Fruit fly (Drosophila melanogaster): Measurements from ENCODE around the gene CG7368.
A peak's percentile ranks its signal among the peaks of the same experiment; 100 is the strongest.

Gene CG7368

DNA sequence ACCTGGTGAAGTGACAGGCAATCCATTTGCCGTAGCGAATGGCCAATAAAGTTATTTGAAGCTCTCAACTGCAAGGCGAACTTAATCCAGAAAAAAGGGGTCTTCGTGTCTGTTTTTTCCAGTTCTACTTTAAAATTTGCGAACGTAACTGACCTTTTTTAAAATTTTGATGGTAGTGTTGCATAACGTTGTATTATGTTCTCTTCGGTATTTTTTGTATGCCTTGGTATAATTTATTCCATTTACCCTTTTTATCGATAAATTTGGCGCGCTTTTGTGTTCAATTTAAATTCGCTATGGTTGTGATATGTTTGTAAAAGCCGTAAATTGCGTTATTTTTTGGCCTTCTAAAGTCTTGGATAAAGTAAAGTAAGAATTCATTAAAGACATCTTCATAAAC is 33.7 kb downstream of the CG7368 start (continued):
- no peak; the same call in 2 of the 3 replicates for TF ChIP-seq CG16813 (GFP tag; IDR thresholded peaks at IDR 0.05; ENCODE audit: partially characterized antibody)
- peak; percentile 23 for TF ChIP-seq Med (GFP tag)
- no peak for TF ChIP-seq Hr3 (GFP tag; optimal IDR thresholded peaks at IDR 0.05)
- peak; percentile 32; the same call in 1 of the 4 replicates for TF ChIP-seq Dll (GFP tag; IDR thresholded peaks at IDR 0.05; ENCODE audit: partially characterized antibody)
- no peak for TF ChIP-seq prd (optimal IDR thresholded peaks at IDR 0.05)
- TF ChIP-seq prd (GFP tag; IDR thresholded peaks at IDR 0.05), result no peak
- no peak for TF ChIP-seq CG31365 (tag; optimal IDR thresholded peaks at IDR 0.05)
- no peak for TF ChIP-seq ftz-f1 (GFP tag; optimal IDR thresholded peaks at IDR 0.05)
- TF ChIP-seq zf30C (GFP tag; optimal IDR thresholded peaks at IDR 0.05), result no peak
- no peak for TF ChIP-seq jigr1 (GFP tag; IDR thresholded peaks at IDR 0.05)
- TF ChIP-seq CG15696 (tag; optimal IDR thresholded peaks at IDR 0.05), result no peak
- TF ChIP-seq dati (GFP tag; IDR thresholded peaks at IDR 0.05), result no peak
- TF ChIP-seq tgo (GFP tag; IDR thresholded peaks at IDR 0.05), result no peak
- no peak for TF ChIP-seq dimm (GFP tag; IDR thresholded peaks at IDR 0.05)
- TF ChIP-seq Ets97D (GFP tag; optimal IDR thresholded peaks at IDR 0.05), result peak; percentile 33
- TF ChIP-seq CG2116 (GFP tag; optimal IDR thresholded peaks at IDR 0.05), result peak; percentile 48
- TF ChIP-seq CG7928 (GFP tag; optimal IDR thresholded peaks at IDR 0.05), result no peak
- no peak for TF ChIP-seq CoRest (tag; optimal IDR thresholded peaks at IDR 0.05)
- TF ChIP-seq aop (GFP tag; IDR thresholded peaks at IDR 0.05), result no peak
- no peak for TF ChIP-seq chinmo (GFP tag; IDR thresholded peaks at IDR 0.05; ENCODE audit: partially characterized antibody)
- no peak for TF ChIP-seq CG4404 (GFP tag; IDR thresholded peaks at IDR 0.05)
- peak; percentile 57 for TF ChIP-seq CG15514 (GFP tag; optimal IDR thresholded peaks at IDR 0.05)
- no peak for TF ChIP-seq CG10654 (GFP tag; optimal IDR thresholded peaks at IDR 0.05)
- no peak for TF ChIP-seq ATbp (GFP tag; optimal IDR thresholded peaks at IDR 0.05)
- no peak for TF ChIP-seq mam (GFP tag; optimal IDR thresholded peaks at IDR 0.05)
- no peak for TF ChIP-seq gro (GFP tag; optimal IDR thresholded peaks at IDR 0.05)
- TF ChIP-seq E2f2 (GFP tag; IDR thresholded peaks at IDR 0.05), result peak; percentile 93
- 0 out of 2 replicates have a peak, but pooled peaks have one; percentile 10 for TF ChIP-seq MBD-R2 (GFP tag; IDR thresholded peaks at IDR 0.05)
- no peak for TF ChIP-seq Lim3 (GFP tag; IDR thresholded peaks at IDR 0.05)
- no peak for TF ChIP-seq CG17359 (tag; optimal IDR thresholded peaks at IDR 0.05)
- peak; percentile 46 for TF ChIP-seq Sry-δ (GFP tag; optimal IDR thresholded peaks at IDR 0.05)
- TF ChIP-seq CG12299 (tag; optimal IDR thresholded peaks at IDR 0.05), result no peak
- no peak for TF ChIP-seq CG18764 (GFP tag; optimal IDR thresholded peaks at IDR 0.05)

DNA sequence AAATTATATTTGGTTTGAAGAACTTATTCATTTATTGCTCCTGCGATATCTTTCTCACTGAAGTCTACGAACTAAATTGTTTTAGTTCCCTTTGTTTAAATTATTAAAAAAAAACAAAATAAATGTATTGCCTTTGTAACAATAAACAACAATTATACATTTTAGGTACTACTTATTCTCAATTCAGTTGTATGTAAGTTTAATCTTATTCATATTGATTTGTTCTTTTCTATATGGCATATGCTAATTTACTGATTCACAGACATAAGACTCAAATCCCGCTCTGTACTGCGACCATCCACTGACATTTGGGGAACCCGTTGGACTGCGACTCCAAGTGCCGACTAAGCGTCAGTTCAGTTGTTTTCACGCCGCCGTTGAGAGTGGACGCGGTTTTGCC is 34.1 kb downstream of the CG7368 start, which contains the start of gene CG32091:
Gene CG32091 (plus strand): TSS at position 301 of the 400 bp plus-strand sequence.
- TF ChIP-seq CG4328 (GFP tag; optimal IDR thresholded peaks at IDR 0.05) (no peak), CG13894 (tag; optimal IDR thresholded peaks at IDR 0.05) (no peak), eyg (GFP tag; optimal IDR thresholded peaks at IDR 0.05) (no peak), rib (GFP tag; IDR thresholded peaks at IDR 0.05) (0 out of 2 replicates have a peak, but pooled peaks have one; percentile 20), CG16779 (GFP tag; IDR thresholded peaks at IDR 0.05) (0 out of 2 replicates have a peak, but pooled peaks have one; percentile 11)

DNA sequence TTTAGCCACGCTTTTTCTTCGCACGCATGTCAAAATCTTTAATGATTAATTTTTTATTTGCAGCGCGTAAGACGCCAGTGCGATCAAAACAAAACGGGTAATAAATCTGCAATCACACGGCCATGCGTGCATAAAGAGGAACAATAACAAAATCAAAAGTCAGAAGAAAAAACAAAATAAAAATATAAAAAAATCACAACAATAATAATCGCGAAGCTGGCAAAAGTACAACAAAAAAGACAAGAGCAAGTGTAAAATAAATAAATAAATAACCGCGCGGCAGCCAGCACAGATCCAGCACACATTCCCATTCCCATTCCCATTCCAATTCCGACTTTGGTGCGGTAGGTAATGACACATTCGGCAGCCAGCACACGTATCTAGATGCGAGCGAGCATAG is 37.5 kb downstream of the CG7368 start:
- no peak for TF ChIP-seq ftz-f1 (GFP tag; optimal IDR thresholded peaks at IDR 0.05)
- no peak for TF ChIP-seq D (optimal IDR thresholded peaks at IDR 0.05)
- no peak for TF ChIP-seq D (GFP tag; optimal IDR thresholded peaks at IDR 0.05)
- TF ChIP-seq bsh (GFP tag; optimal IDR thresholded peaks at IDR 0.05), result peak in 1 of 2 experiments; percentile 83
- TF ChIP-seq pnt (GFP tag; optimal IDR thresholded peaks at IDR 0.05), result no peak
- TF ChIP-seq CG3065 (GFP tag; optimal IDR thresholded peaks at IDR 0.05), result no peak
- TF ChIP-seq Drgx (GFP tag; IDR thresholded peaks at IDR 0.05), result peak; percentile 64
- no peak for TF ChIP-seq cg (GFP tag; optimal IDR thresholded peaks at IDR 0.05)
- TF ChIP-seq nom (GFP tag; optimal IDR thresholded peaks at IDR 0.05), result peak; percentile 81
- TF ChIP-seq caup (GFP tag; optimal IDR thresholded peaks at IDR 0.05; ENCODE audit: severe bottlenecking), result no peak
- no peak for TF ChIP-seq Nf-YC (tag; optimal IDR thresholded peaks at IDR 0.05)
- TF ChIP-seq Abd-B (GFP tag; optimal IDR thresholded peaks at IDR 0.05), result no peak

Data from whole organism, embryonic.